Worm (Caenorhabditis elegans) whole organism, L2 larva: ENCODE results near the gene fipr-13.

ENCODE experiments used
- C34F6.9 ChIP-seq: fragments of 150-350 bp; optimal IDR thresholded peaks from 2 replicates; lab custom pipeline; 2014; ENCODE audit warnings: missing biosample characterization, missing genetic modification characterization
- sem-4 ChIP-seq: fragments of 150-350 bp; optimal IDR thresholded peaks from 2 replicates; lab custom pipeline; 2014; ENCODE audit warnings: missing biosample characterization, missing genetic modification reagents, missing genetic modification characterization
- snpc-4 ChIP-seq: fragments of 150-350 bp; optimal IDR thresholded peaks from 2 replicates; lab custom pipeline; 2014; ENCODE audit warnings: missing biosample characterization, missing genetic modification characterization

DNA sequence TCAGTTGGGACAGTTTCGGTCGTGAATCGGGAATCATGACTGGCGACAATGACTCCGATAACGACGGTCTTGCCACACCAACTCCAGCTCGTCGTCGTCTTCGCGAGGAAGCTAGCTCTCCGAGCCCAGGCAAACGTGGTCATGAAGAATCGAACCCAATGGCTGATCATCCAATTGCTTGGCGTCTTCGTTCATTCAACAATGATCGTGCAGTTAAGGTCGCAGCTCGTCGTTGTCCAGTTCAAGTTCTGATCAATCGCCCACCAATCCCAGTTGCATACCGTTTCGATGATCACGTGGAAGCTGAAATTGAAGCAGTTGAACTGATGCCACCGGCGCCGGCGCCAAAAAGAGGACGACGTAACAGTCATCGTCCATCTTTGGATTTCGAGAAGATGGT, 17.1 kb upstream of the fipr-13 start:
- TF ChIP-seq snpc-4 (tag; lab: Kevin White, UChicago) (no peak), C34F6.9 (tag; lab: Kevin White, UChicago) (no peak), sem-4 (tag; lab: Kevin White, UChicago) (no peak)
